Worm (Caenorhabditis elegans): ENCODE measurements around the gene sre-40.

sre-40 gene

DNA sequence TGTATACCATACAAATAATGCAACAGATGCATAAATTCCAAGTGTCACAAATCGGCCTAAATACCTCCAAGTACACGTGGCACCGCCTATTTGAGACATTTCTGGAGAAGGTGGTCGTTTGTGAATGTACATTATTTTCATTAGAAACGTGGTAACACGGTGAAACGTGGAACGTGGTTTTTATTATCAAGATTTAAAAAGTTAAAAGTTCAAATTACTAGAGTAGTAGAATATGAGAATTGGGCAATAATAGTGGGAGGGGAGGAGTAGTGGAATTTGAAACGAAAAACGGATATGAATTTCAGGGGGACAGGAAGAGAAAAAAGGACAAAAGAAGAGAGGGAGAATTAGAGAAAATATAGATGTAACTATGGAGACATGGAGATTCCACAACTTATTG is 27.8 kb downstream of the sre-40 start, which contains the start of gene fut-6:
fut-6 (minus strand) TSS at position 101 of the 400 bp plus-strand sequence.
- TF ChIP-seq unc-62 (GFP tag; optimal IDR thresholded peaks at IDR 0.05) = no peak

DNA sequence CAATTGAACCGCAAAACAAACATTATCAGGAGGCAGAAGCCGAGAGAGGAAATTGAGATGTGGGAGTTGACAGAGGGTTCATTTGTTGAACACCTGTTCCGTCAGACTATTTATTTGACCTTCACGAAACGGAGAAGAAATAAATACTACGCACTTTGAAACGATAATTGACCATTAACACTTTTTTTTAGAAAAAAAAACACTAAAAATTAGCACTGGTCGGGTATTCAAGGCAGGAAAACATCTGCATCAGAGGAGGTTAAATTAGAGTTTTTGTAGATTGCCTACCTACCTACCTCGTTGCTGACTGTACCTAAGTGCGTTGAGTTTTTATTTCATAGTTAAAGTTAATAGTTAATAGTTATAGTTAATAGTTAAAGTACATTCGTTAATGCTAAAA is 33.5 kb downstream of the sre-40 start:
- TF ChIP-seq unc-62 (GFP tag; optimal IDR thresholded peaks at IDR 0.05) = no peak

DNA sequence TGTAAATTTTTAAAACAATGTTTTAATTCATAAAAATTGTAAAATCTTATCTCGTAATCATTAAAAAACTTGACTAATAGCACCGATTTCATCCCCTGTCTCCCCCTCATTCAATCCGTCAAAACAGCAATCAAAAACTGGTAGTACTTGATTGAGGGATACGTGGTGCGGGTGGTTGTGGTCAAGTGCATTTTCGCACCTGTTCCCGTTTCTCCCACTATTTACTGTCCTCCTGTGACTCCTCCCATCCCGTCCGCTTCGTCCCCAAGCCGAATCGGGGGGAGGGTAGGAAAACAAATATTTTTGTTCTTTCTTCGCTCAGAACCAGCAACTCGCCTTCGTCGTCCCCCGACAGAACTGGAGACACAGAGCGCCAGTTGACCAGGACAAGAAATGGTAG is 34.8 kb downstream of the sre-40 start, which contains the start of gene lgc-27:
lgc-27 (plus strand) TSS at position 301 of the 400 bp plus-strand sequence.
- TF ChIP-seq unc-62 (GFP tag; optimal IDR thresholded peaks at IDR 0.05) = no peak

DNA sequence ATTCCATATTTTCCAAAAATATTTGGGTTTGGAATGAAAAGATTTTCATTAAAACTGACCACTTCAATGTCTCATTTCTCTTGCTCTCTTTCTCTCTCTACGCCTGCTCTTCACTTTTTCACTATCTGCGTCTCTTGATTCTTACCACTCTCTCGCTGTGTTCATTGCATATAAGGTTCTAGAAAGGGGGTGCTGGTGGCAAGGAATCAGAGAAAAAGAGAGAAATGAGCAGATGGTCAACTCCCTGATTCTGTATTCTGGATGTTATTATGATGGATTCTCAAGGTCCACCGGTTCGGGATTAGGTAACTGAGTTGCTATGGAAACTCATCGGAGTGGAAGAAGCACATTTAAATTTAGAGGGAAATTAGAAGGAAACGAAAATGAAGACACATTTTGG is 42.8 kb downstream of the sre-40 start:
- no peak for TF ChIP-seq unc-62 (GFP tag; optimal IDR thresholded peaks at IDR 0.05)

DNA sequence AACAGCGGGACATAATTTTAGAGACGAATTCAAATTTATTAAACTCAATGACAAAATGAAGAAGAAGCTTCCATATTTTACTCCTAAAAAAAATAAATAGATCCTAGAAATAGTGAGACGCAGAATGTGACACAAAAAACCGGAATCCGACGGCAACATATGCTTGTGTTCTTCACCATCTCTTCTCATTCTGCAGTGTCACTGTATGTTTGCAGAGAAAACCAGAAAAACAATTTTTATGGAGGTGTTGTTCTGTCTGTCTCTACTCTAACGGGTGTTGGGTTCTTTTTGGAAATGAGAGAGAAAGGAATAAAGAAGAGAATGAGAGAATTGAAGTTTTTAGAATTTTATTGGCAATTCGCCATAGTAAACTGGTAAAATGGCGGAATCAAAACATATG is 44.7 kb downstream of the sre-40 start:
- no peak for TF ChIP-seq unc-62 (GFP tag; optimal IDR thresholded peaks at IDR 0.05)

DNA sequence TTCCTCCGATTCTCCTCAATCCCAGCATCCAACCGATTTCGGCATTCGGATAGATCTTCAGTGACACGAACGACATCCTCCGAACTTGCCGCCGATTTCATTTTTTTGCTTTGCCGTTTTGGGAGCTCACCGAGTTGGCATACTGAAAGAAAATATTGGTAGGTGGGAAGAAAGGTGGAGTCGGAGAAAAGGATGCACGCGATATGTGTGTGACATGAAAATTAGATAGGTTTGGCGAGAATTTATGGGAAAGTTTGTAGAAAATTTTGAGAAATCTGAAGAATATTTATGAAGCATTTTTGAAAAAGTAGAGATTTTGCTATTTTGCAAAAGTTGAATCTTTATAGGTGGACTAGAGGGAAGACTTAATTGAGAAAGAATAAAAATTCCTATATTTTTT is 45.4 kb downstream of the sre-40 start, which contains the start of gene che-10:
che-10 (minus strand) TSS at position 101 of the 400 bp plus-strand sequence.
- TF ChIP-seq unc-62 (GFP tag; optimal IDR thresholded peaks at IDR 0.05) = no peak

All from whole organism, dauer.